Worm (Caenorhabditis elegans): ENCODE data around the gene eat-6.

ce11 chrV:13161052-13161451 lies 31.3 kb upstream of the eat-6 start:
- TF ChIP-seq Y55F3AM.14 (GFP tag; optimal IDR thresholded peaks at IDR 0.05) (no peak), lin-11 (tag; optimal IDR thresholded peaks at IDR 0.05) (no peak), unc-62 (GFP tag; optimal IDR thresholded peaks at IDR 0.05) (no peak), ztf-4 (tag; optimal IDR thresholded peaks at IDR 0.05) (no peak), zag-1 (tag; optimal IDR thresholded peaks at IDR 0.05) (no peak), lsy-2 (tag; optimal IDR thresholded peaks at IDR 0.05) (no peak), nhr-77 (tag; optimal IDR thresholded peaks at IDR 0.05) (no peak), nhr-11 (tag; optimal IDR thresholded peaks at IDR 0.05) (no peak), blmp-1 (tag; optimal IDR thresholded peaks at IDR 0.05; ENCODE audit: insufficient read depth) (no peak), snpc-4 (tag; optimal IDR thresholded peaks at IDR 0.05) (no peak), ceh-82 (tag; optimal IDR thresholded peaks at IDR 0.05) (no peak), egl-27 (tag; optimal IDR thresholded peaks at IDR 0.05) (no peak), ztf-1 (GFP tag; conservative IDR thresholded peaks at IDR 0.05) (no peak)

All from whole organism, L2 larva.